Worm (Caenorhabditis elegans) whole organism, L3 larva: ENCODE measurements around the gene ZK686.2.

Source experiments
- R02D3.7 ChIP-seq: fragments of 150-350 bp; optimal IDR thresholded peaks from 2 replicates; lab custom pipeline; 2014; ENCODE audit warnings: missing biosample characterization, missing genetic modification characterization
- ZK546.5 ChIP-seq: sonication (generic microtip); optimal IDR thresholded peaks from 2 replicates; lab custom pipeline; 2017; ENCODE audit warnings: missing biosample characterization, missing genetic modification characterization
- aly-2 ChIP-seq: fragments of 150-350 bp; optimal IDR thresholded peaks from 2 replicates; lab custom pipeline; 2014; ENCODE audit warnings: missing biosample characterization, missing genetic modification characterization
- ama-1 ChIP-seq: fragments of 150-350 bp; optimal IDR thresholded peaks from 2 replicates; lab custom pipeline; 2018
- ceh-16 ChIP-seq: sonication (generic microtip); optimal IDR thresholded peaks from 2 replicates; lab custom pipeline; 2017; ENCODE audit warnings: missing biosample characterization, missing genetic modification characterization
- ceh-28 ChIP-seq: fragments of 150-350 bp; optimal IDR thresholded peaks from 2 replicates; lab custom pipeline; 2014; ENCODE audit warnings: missing biosample characterization, missing genetic modification reagents, missing genetic modification characterization
- ceh-82 ChIP-seq: fragments of 150-350 bp; optimal IDR thresholded peaks from 2 replicates; lab custom pipeline; 2014; ENCODE audit warnings: missing biosample characterization, missing genetic modification characterization
- ceh-9 ChIP-seq: sonication (generic microtip); optimal IDR thresholded peaks from 2 replicates; lab custom pipeline; 2018; ENCODE audit warnings: missing biosample characterization, missing genetic modification characterization
- daf-12 ChIP-seq: fragments of 150-350 bp; optimal IDR thresholded peaks from 2 replicates; lab custom pipeline; 2014; ENCODE audit warnings: missing biosample characterization, missing genetic modification reagents, missing genetic modification characterization
- egl-27 ChIP-seq: sonication (generic microtip); optimal IDR thresholded peaks from 4 replicates; lab custom pipeline; 2017; ENCODE audit warnings: missing biosample characterization, missing genetic modification reagents, missing genetic modification characterization
- egl-5 ChIP-seq: fragments of 150-350 bp; optimal IDR thresholded peaks from 2 replicates; lab custom pipeline; 2017; ENCODE audit warnings: missing biosample characterization, missing genetic modification reagents, missing genetic modification characterization, inconsistent platforms
- elt-1 ChIP-seq: fragments of 150-350 bp; optimal IDR thresholded peaks from 2 replicates; lab custom pipeline; 2014; ENCODE audit warnings: missing biosample characterization, missing genetic modification characterization
- elt-2 ChIP-seq: sonication (generic microtip); optimal IDR thresholded peaks from 2 replicates; lab custom pipeline; 2016; ENCODE audit warnings: missing genetic modification reagents, mild to moderate bottlenecking, missing genetic modification characterization, missing compliant biosample characterization
- elt-3 ChIP-seq, 3 experiments: fragments of 150-350 bp in 1 of 3; sonication (generic microtip) in 2 of 3; optimal IDR thresholded peaks; 2 replicates in 2 of 3; 4 replicates in 1 of 3; lab custom pipeline; 2014 to 2017; ENCODE audit warnings: missing biosample characterization in 3 of 3, missing genetic modification characterization in 3 of 3
- eor-1 ChIP-seq, 2 experiments: fragments of 150-350 bp; optimal IDR thresholded peaks; 2 replicates each; lab custom pipeline; 2014 to 2018; ENCODE audit warnings: missing biosample characterization in 2 of 2, missing genetic modification characterization in 2 of 2
- fkh-10 ChIP-seq: sonication (generic microtip); optimal IDR thresholded peaks from 2 replicates; lab custom pipeline; 2017; ENCODE audit warnings: missing biosample characterization, missing genetic modification reagents, missing genetic modification characterization
- fkh-2 ChIP-seq: fragments of 150-350 bp; optimal IDR thresholded peaks from 2 replicates; lab custom pipeline; 2014; ENCODE audit warnings: missing biosample characterization, missing genetic modification reagents, missing genetic modification characterization
- fos-1 ChIP-seq: fragments of 150-350 bp; optimal IDR thresholded peaks from 2 replicates; lab custom pipeline; 2014; ENCODE audit warnings: missing biosample characterization, missing genetic modification characterization
- hmg-11 ChIP-seq: sonication (generic microtip); optimal IDR thresholded peaks from 2 replicates; lab custom pipeline; 2016; ENCODE audit warnings: missing genetic modification characterization, missing compliant biosample characterization
- jun-1 ChIP-seq: fragments of 150-350 bp; optimal IDR thresholded peaks from 2 replicates; lab custom pipeline; 2014; ENCODE audit warnings: missing biosample characterization, missing genetic modification reagents, missing genetic modification characterization
- lin-15B ChIP-seq: fragments of 150-350 bp; optimal IDR thresholded peaks from 2 replicates; lab custom pipeline; 2014; ENCODE audit warnings: missing biosample characterization, missing genetic modification characterization
- lin-39 ChIP-seq: fragments of 150-350 bp; optimal IDR thresholded peaks from 2 replicates; lab custom pipeline; 2018; ENCODE audit warnings: missing biosample characterization, missing genetic modification reagents, missing genetic modification characterization
- lsy-12 ChIP-seq: sonication (generic microtip); optimal IDR thresholded peaks from 2 replicates; lab custom pipeline; 2016; ENCODE audit warnings: mild to moderate bottlenecking, missing genetic modification characterization, missing compliant biosample characterization
- mdl-1 ChIP-seq: fragments of 150-350 bp; optimal IDR thresholded peaks from 2 replicates; lab custom pipeline; 2014; ENCODE audit warnings: missing biosample characterization, missing genetic modification characterization
- mml-1 ChIP-seq: fragments of 150-350 bp; sonication (generic microtip); optimal IDR thresholded peaks from 3 replicates; lab custom pipeline; 2014; ENCODE audit warnings: missing biosample characterization, missing genetic modification characterization
- nfya-1 ChIP-seq: sonication (generic microtip); optimal IDR thresholded peaks from 2 replicates; lab custom pipeline; 2017; ENCODE audit warnings: missing genetic modification characterization, mild to moderate bottlenecking, missing compliant biosample characterization, antibody characterized with exemption, moderate library complexity; ENCODE audit not compliant: insufficient read depth
- nhr-11 ChIP-seq: fragments of 150-350 bp; optimal IDR thresholded peaks from 2 replicates; lab custom pipeline; 2014; ENCODE audit warnings: missing biosample characterization, missing genetic modification characterization
- nhr-12 ChIP-seq: fragments of 150-350 bp; optimal IDR thresholded peaks from 2 replicates; lab custom pipeline; 2014; ENCODE audit warnings: missing biosample characterization, missing genetic modification characterization
- nhr-23 ChIP-seq: fragments of 150-350 bp; optimal IDR thresholded peaks from 2 replicates; lab custom pipeline; 2014; ENCODE audit warnings: missing biosample characterization, missing genetic modification reagents, missing genetic modification characterization
- nhr-237 ChIP-seq: fragments of 150-350 bp; optimal IDR thresholded peaks from 2 replicates; lab custom pipeline; 2014; ENCODE audit warnings: missing biosample characterization, missing genetic modification characterization
- nhr-25 ChIP-seq: sonication (generic microtip); optimal IDR thresholded peaks from 2 replicates; lab custom pipeline; 2017; ENCODE audit warnings: missing biosample characterization, missing genetic modification characterization
- nhr-28 ChIP-seq: fragments of 150-350 bp; optimal IDR thresholded peaks from 2 replicates; lab custom pipeline; 2014; ENCODE audit warnings: missing biosample characterization, missing genetic modification characterization
- nhr-43 ChIP-seq: sonication (generic microtip); optimal IDR thresholded peaks from 2 replicates; lab custom pipeline; 2016; ENCODE audit warnings: mild to moderate bottlenecking, missing genetic modification characterization, missing compliant biosample characterization; ENCODE audit not compliant: poor library complexity, severe bottlenecking
- nhr-67 ChIP-seq: fragments of 150-350 bp; optimal IDR thresholded peaks from 2 replicates; lab custom pipeline; 2014; ENCODE audit warnings: missing biosample characterization, missing genetic modification characterization
- nhr-76 ChIP-seq: fragments of 150-350 bp; sonication (generic microtip); optimal IDR thresholded peaks from 5 replicates; lab custom pipeline; 2014; ENCODE audit warnings: missing biosample characterization, missing genetic modification characterization
- nhr-77 ChIP-seq: fragments of 150-350 bp; optimal IDR thresholded peaks from 2 replicates; lab custom pipeline; 2014; ENCODE audit warnings: missing biosample characterization, missing genetic modification characterization
- pha-4 ChIP-seq: fragments of 150-350 bp; optimal IDR thresholded peaks from 2 replicates; lab custom pipeline; 2014; ENCODE audit warnings: missing biosample characterization, missing genetic modification reagents, missing genetic modification characterization
- pqm-1 ChIP-seq: fragments of 150-350 bp; optimal IDR thresholded peaks from 2 replicates; lab custom pipeline; 2017; ENCODE audit warnings: missing biosample characterization, missing genetic modification characterization, inconsistent platforms
- sea-2 ChIP-seq: fragments of 150-350 bp; sonication (generic microtip); optimal IDR thresholded peaks from 4 replicates; lab custom pipeline; 2014; ENCODE audit warnings: missing biosample characterization, missing genetic modification reagents, missing genetic modification characterization
- skn-1 ChIP-seq: fragments of 150-350 bp; optimal IDR thresholded peaks from 2 replicates; lab custom pipeline; 2014; ENCODE audit warnings: missing biosample characterization, missing genetic modification characterization
- snpc-4 ChIP-seq: fragments of 150-350 bp; optimal IDR thresholded peaks from 2 replicates; lab custom pipeline; 2014; ENCODE audit warnings: missing biosample characterization, missing genetic modification characterization
- tbx-2 ChIP-seq: sonication (generic microtip); optimal IDR thresholded peaks from 2 replicates; lab custom pipeline; 2016; ENCODE audit warnings: mild to moderate bottlenecking, missing genetic modification characterization, missing compliant biosample characterization
- unc-39 ChIP-seq: sonication (generic microtip); optimal IDR thresholded peaks from 4 replicates; lab custom pipeline; 2017; ENCODE audit warnings: missing biosample characterization, missing genetic modification characterization
- unc-62 ChIP-seq: fragments of 150-350 bp; sonication (generic microtip); optimal IDR thresholded peaks from 4 replicates; lab custom pipeline; 2014; ENCODE audit warnings: missing biosample characterization, missing genetic modification reagents, missing genetic modification characterization
- zag-1 ChIP-seq: fragments of 150-350 bp; optimal IDR thresholded peaks from 2 replicates; lab custom pipeline; 2014; ENCODE audit warnings: missing biosample characterization, missing genetic modification characterization
- ztf-11 ChIP-seq: fragments of 150-350 bp; optimal IDR thresholded peaks from 2 replicates; lab custom pipeline; 2014; ENCODE audit warnings: missing biosample characterization, missing genetic modification characterization
- ztf-4 ChIP-seq: fragments of 150-350 bp; optimal IDR thresholded peaks from 2 replicates; lab custom pipeline; 2014; ENCODE audit warnings: missing biosample characterization, missing genetic modification characterization

Gene ZK686.2

ce11 chrIII:7763503-7763902 lies 2.3 kb downstream of the ZK686.2 start, which contains the start of gene mtx-2:
Gene mtx-2 (minus strand): TSS chrIII:7763603.
- TF ChIP-seq fkh-10 (GFP tag; lab: Kevin White, UChicago) (no peak), nhr-23 (tag; lab: Kevin White, UChicago) (no peak), zag-1 (no peak), elt-3 (tag; optimal IDR thresholded peaks at IDR 0.05; lab: Kevin White, UChicago) (no peak), nhr-12 (tag; lab: Kevin White, UChicago) (no peak), elt-1 (no peak), ztf-4 (tag; lab: Kevin White, UChicago) (no peak), nhr-237 (tag; lab: Kevin White, UChicago) (no peak), fos-1 (no peak), mml-1 (tag; lab: Kevin White, UChicago) (no peak), nhr-43 (no peak), snpc-4 (tag; lab: Kevin White, UChicago) (no peak), ztf-11 (tag; lab: Kevin White, UChicago) (no peak), skn-1 (tag; lab: Kevin White, UChicago) (no peak), ceh-16 (no peak), jun-1 (tag; lab: Kevin White, UChicago) (no peak)

ce11 chrIII:7762250-7762649 lies 3.6 kb downstream of the ZK686.2 start:
- TF ChIP-seq nhr-12 (tag; lab: Kevin White, UChicago) (no peak), ceh-9 (tag; lab: Kevin White, UChicago) (no peak), pqm-1 (tag; lab: Kevin White, UChicago) (peak; percentile 56), nhr-76 (tag; lab: Kevin White, UChicago) (no peak), elt-2 (tag; lab: Kevin White, UChicago) (peak; percentile 89), zag-1 (no peak), eor-1 (tag; optimal IDR thresholded peaks at IDR 0.05; lab: Kevin White, UChicago) (no peak)

ce11 chrIII:7758562-7758961 lies 7.3 kb downstream of the ZK686.2 start, which contains the start of gene pcp-1:
Gene pcp-1 (plus strand): TSS chrIII:7758903.
- TF ChIP-seq lin-39 (tag; lab: Kevin White, UChicago) (no peak), tbx-2 (no peak), sea-2 (GFP tag; lab: Kevin White, UChicago) (no peak), fkh-2 (tag; lab: Kevin White, UChicago) (no peak), aly-2 (tag; lab: Kevin White, UChicago) (no peak), lsy-12 (tag; lab: Kevin White, UChicago) (no peak), egl-5 (tag; lab: Kevin White, UChicago) (no peak), unc-39 (no peak), ama-1 (lab: Kevin White, UChicago) (no peak), nhr-12 (tag; lab: Kevin White, UChicago) (no peak), nhr-28 (no peak), nhr-25 (tag; lab: Kevin White, UChicago) (no peak), daf-12 (tag; lab: Kevin White, UChicago) (no peak), pqm-1 (tag; lab: Kevin White, UChicago) (peak; percentile 99), snpc-4 (tag; lab: Kevin White, UChicago) (no peak), nhr-11 (tag; lab: Kevin White, UChicago) (no peak), ceh-9 (tag; lab: Kevin White, UChicago) (no peak), ztf-4 (tag; lab: Kevin White, UChicago) (no peak), nhr-43 (no peak), elt-3 (tag; optimal IDR thresholded peaks at IDR 0.05; lab: Kevin White, UChicago) (no peak), nfya-1 (tag; lab: Kevin White, UChicago) (no peak), jun-1 (tag; lab: Kevin White, UChicago) (peak; percentile 67), elt-2 (tag; lab: Kevin White, UChicago) (peak; percentile 99), mdl-1 (tag; lab: Kevin White, UChicago) (no peak), nhr-23 (tag; lab: Kevin White, UChicago) (no peak), nhr-77 (no peak), ceh-28 (no peak), ceh-16 (no peak), skn-1 (tag; lab: Kevin White, UChicago) (no peak), pha-4 (tag; lab: Kevin White, UChicago) (peak; percentile 31), ztf-11 (tag; lab: Kevin White, UChicago) (no peak), unc-62 (GFP tag; lab: Kevin White, UChicago) (no peak), lin-15B (tag; lab: Kevin White, UChicago) (peak; percentile 34), mml-1 (tag; lab: Kevin White, UChicago) (no peak), ZK546.5 (no peak), egl-27 (tag; lab: Kevin White, UChicago) (no peak), R02D3.7 (no peak), fkh-10 (GFP tag; lab: Kevin White, UChicago) (no peak), zag-1 (no peak), eor-1 (tag; optimal IDR thresholded peaks at IDR 0.05; lab: Kevin White, UChicago) (no peak), nhr-76 (tag; lab: Kevin White, UChicago) (no peak), ceh-82 (tag; lab: Kevin White, UChicago) (no peak), fos-1 (peak; percentile 55), nhr-67 (tag; lab: Kevin White, UChicago) (no peak), nhr-237 (tag; lab: Kevin White, UChicago) (no peak), elt-1 (no peak), hmg-11 (tag; lab: Kevin White, UChicago) (no peak)
